Fruit fly (Drosophila melanogaster): Measurements from ENCODE around the gene Hsp68.

Gene Hsp68

dm6 chr3R:24093430-24093829 is 36.3 kb upstream of the Hsp68 start (continued):
- TF ChIP-seq CG2678 (tag; optimal IDR thresholded peaks at IDR 0.05) (peak; percentile 14), Oaz (GFP tag; IDR thresholded peaks at IDR 0.05) (no peak), row (GFP tag; IDR thresholded peaks at IDR 0.05) (peak; percentile 26; the same call in 2 of the 3 replicates), trem (tag; optimal IDR thresholded peaks at IDR 0.05) (no peak), pzg (GFP tag; optimal IDR thresholded peaks at IDR 0.05) (no peak), CG3407 (GFP tag; optimal IDR thresholded peaks at IDR 0.05) (no peak), Xbp1 (GFP tag; optimal IDR thresholded peaks at IDR 0.05) (peak; percentile 38), CG15269 (tag; optimal IDR thresholded peaks at IDR 0.05) (peak; percentile 62), Asciz (GFP tag; optimal IDR thresholded peaks at IDR 0.05) (peak; percentile 8), Hr3 (GFP tag; optimal IDR thresholded peaks at IDR 0.05) (no peak), grau (tag; optimal IDR thresholded peaks at IDR 0.05) (peak; percentile 63), CG17385 (GFP tag; optimal IDR thresholded peaks at IDR 0.05) (peak; percentile 18), CG2120 (GFP tag; optimal IDR thresholded peaks at IDR 0.05) (peak; percentile 56), Taf1 (GFP tag; IDR thresholded peaks at IDR 0.05) (no peak), CG12659 (GFP tag; optimal IDR thresholded peaks at IDR 0.05) (peak; percentile 31), odd (GFP tag; optimal IDR thresholded peaks at IDR 0.05) (peak; percentile 39), slbo (GFP tag; IDR thresholded peaks at IDR 0.05) (peak; percentile 32; the same call in 1 of the 2 replicates), CrebB (tag; optimal IDR thresholded peaks at IDR 0.05) (no peak), CG9876 (GFP tag; optimal IDR thresholded peaks at IDR 0.05) (no peak), gem (tag; optimal IDR thresholded peaks at IDR 0.05) (peak; percentile 58), Pdp1 (GFP tag; optimal IDR thresholded peaks at IDR 0.05) (peak in 1 of 2 experiments; percentile 16), Rx (GFP tag; IDR thresholded peaks at IDR 0.05) (no peak), CG3847 (GFP tag; IDR thresholded peaks at IDR 0.05) (peak; percentile 20; the same call in 1 of the 2 replicates), CG33557 (GFP tag; optimal IDR thresholded peaks at IDR 0.05) (no peak), seq (GFP tag; IDR thresholded peaks at IDR 0.05) (no peak; the same call in 1 of the 2 replicates), nmo (GFP tag; optimal IDR thresholded peaks at IDR 0.05) (peak; percentile 6), Meics (GFP tag; optimal IDR thresholded peaks at IDR 0.05) (peak; percentile 19), unpg (GFP tag; optimal IDR thresholded peaks at IDR 0.05) (peak; percentile 14), Sox102F (GFP tag; optimal IDR thresholded peaks at IDR 0.05) (peak; percentile 35), CG18599 (GFP tag; optimal IDR thresholded peaks at IDR 0.05) (peak; percentile 26), exex (tag; optimal IDR thresholded peaks at IDR 0.05) (no peak), PHDP (tag; optimal IDR thresholded peaks at IDR 0.05) (peak; percentile 44), CG13424 (tag; optimal IDR thresholded peaks at IDR 0.05) (peak; percentile 43), CG17361 (GFP tag; IDR thresholded peaks at IDR 0.05) (peak; percentile 42; the same call in 1 of the 3 replicates), zf30C (GFP tag; optimal IDR thresholded peaks at IDR 0.05) (peak; percentile 4), Antp (GFP tag; optimal IDR thresholded peaks at IDR 0.05) (no peak), CG13775 (GFP tag; optimal IDR thresholded peaks at IDR 0.05) (peak; percentile 9), Mad (GFP tag; optimal IDR thresholded peaks at IDR 0.05) (no peak), dysf (GFP tag; IDR thresholded peaks at IDR 0.05) (peak; percentile 45; the same call in 1 of the 3 replicates), sens-2 (GFP tag; IDR thresholded peaks at IDR 0.05) (no peak), CG14014 (GFP tag; IDR thresholded peaks at IDR 0.05) (no peak), CG7556 (GFP tag; optimal IDR thresholded peaks at IDR 0.05) (peak; percentile 61), gcm2 (GFP tag; optimal IDR thresholded peaks at IDR 0.05) (no peak), CG9727 (GFP tag; optimal IDR thresholded peaks at IDR 0.05) (peak; percentile 22), CG1024 (GFP tag; IDR thresholded peaks at IDR 0.05) (no peak), CG18619 (GFP tag; optimal IDR thresholded peaks at IDR 0.05) (peak; percentile 36), lilli (GFP tag; optimal IDR thresholded peaks at IDR 0.05) (peak; percentile 11), cas (GFP tag; IDR thresholded peaks at IDR 0.05) (no peak), Oli (tag; optimal IDR thresholded peaks at IDR 0.05) (peak; percentile 38), fd3F (GFP tag; optimal IDR thresholded peaks at IDR 0.05) (peak; percentile 40)

Measured in whole organism, embryonic.